Fruit fly (Drosophila melanogaster) whole organism, prepupa: ENCODE measurements around the gene CG12054.

ENCODE experiments used
- CG31627 ChIP-seq: fragments of 200-800 bp; sonication (Bioruptor generic); optimal IDR thresholded peaks from 3 replicates; lab custom pipeline; 2016; ENCODE audit warnings: missing biosample characterization, missing genetic modification characterization
- CG9139 ChIP-seq: fragments of 200-800 bp; sonication (Bioruptor generic); optimal IDR thresholded peaks from 3 replicates; lab custom pipeline; 2017; ENCODE audit warnings: missing biosample characterization, mild to moderate bottlenecking, missing genetic modification characterization

- TF ChIP-seq CG31627 (no peak), CG9139 (GFP tag; lab: Kevin White, UChicago) (no peak)
Observed at dm6 chr3R:31195695-31196113, 24.8 kb upstream of the CG12054 start, which contains the start of gene mesh.
